Fruit fly (Drosophila melanogaster): ENCODE measurements around the gene Grl65a.

DNA sequence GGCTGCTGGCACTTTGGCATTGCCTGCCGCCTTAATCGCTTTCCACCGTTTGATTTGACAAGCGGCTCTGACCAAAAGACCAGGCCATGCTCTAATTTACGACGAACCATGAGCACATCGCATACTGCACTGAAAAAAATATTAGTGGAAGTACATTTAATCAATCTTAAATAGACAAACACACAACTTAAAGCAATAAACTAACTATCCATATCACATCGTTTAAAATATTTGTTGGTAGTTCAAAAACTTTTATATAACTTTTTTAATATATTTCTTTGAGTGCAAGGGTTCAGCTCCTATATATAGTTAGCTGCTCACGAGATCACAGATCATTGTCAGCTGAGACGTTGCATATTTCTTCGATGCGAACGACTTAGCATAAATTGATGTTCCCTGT is 38.2 kb upstream of the Grl65a start:
- TF ChIP-seq pan (optimal IDR thresholded peaks at IDR 0.05) (no peak), psq (optimal IDR thresholded peaks at IDR 0.05) (no peak)

Measured in whole organism.